Fruit fly (Drosophila melanogaster) whole organism, embryonic: Measurements from ENCODE around the gene CG7352.
A peak's percentile ranks its signal among the peaks of the same experiment; 100 is the strongest.

ENCODE experiments used
- Awh ChIP-seq: fragments of 200-800 bp; sonication (Bioruptor generic); IDR thresholded peaks from 2 replicates; pipeline ENCODE4, ENCODE4 v1.3.6; 2022; ENCODE audit warnings: missing biosample characterization, missing genetic modification characterization
- BEAF-32 ChIP-seq: fragments of 200-800 bp; sonication (Bioruptor generic); optimal IDR thresholded peaks from 3 replicates; lab custom pipeline; 2017; ENCODE audit warnings: missing biosample characterization, missing genetic modification characterization, mild to moderate bottlenecking, moderate library complexity, missing genetic modification reagents
- Blimp-1 ChIP-seq: fragments of 200-800 bp; sonication (Bioruptor generic); optimal IDR thresholded peaks from 3 replicates; lab custom pipeline; 2018; ENCODE audit warnings: missing biosample characterization, missing genetic modification characterization, mild to moderate bottlenecking, moderate library complexity, missing genetic modification reagents
- CG10321 ChIP-seq: fragments of 200-800 bp; sonication (Bioruptor generic); IDR thresholded peaks from 2 replicates; pipeline ENCODE4 v1.3.6; 2022; ENCODE audit warnings: missing biosample characterization, missing genetic modification characterization
- CG10366 ChIP-seq: fragments of 200-800 bp; sonication (Bioruptor generic); IDR thresholded peaks from 2 replicates; pipeline ENCODE4 v1.3.6; 2022; ENCODE audit warnings: missing biosample characterization, missing genetic modification characterization
- CG11696 ChIP-seq: fragments of 200-800 bp; sonication (Bioruptor generic); IDR thresholded peaks from 2 replicates; pipeline ENCODE4 v1.3.6; 2022; ENCODE audit warnings: missing biosample characterization, missing genetic modification characterization
- CG16813 ChIP-seq: fragments of 200-800 bp; sonication (Bioruptor generic); IDR thresholded peaks from 3 replicates; pipeline ENCODE4 v1.3.6; 2022; ENCODE audit warnings: missing biosample characterization, missing genetic modification characterization; ENCODE audit not compliant: partially characterized antibody
- CG16863 ChIP-seq: fragments of 200-800 bp; sonication (Bioruptor generic); optimal IDR thresholded peaks from 3 replicates; lab custom pipeline; 2016; ENCODE audit warnings: missing biosample characterization, missing genetic modification characterization
- CG2712 ChIP-seq: fragments of 200-800 bp; optimal IDR thresholded peaks from 3 replicates; lab custom pipeline; 2019; ENCODE audit warnings: missing biosample characterization, mild to moderate bottlenecking, missing genetic modification characterization, moderate library complexity
- CG30403 ChIP-seq: fragments of 200-800 bp; sonication (Bioruptor generic); optimal IDR thresholded peaks from 3 replicates; lab custom pipeline; 2016; ENCODE audit warnings: missing biosample characterization, missing genetic modification characterization
- CG31365 ChIP-seq: fragments of 200-800 bp; sonication (Bioruptor generic); optimal IDR thresholded peaks from 2 replicates; lab custom pipeline; 2018; ENCODE audit warnings: missing biosample characterization, mild to moderate bottlenecking, missing genetic modification characterization
- CG3407 ChIP-seq: fragments of 200-800 bp; sonication (Bioruptor generic); optimal IDR thresholded peaks from 2 replicates; lab custom pipeline; 2018; ENCODE audit warnings: missing biosample characterization, mild to moderate bottlenecking, missing genetic modification characterization
- CG4360 ChIP-seq: fragments of 200-800 bp; sonication (Bioruptor generic); IDR thresholded peaks from 2 replicates; pipeline ENCODE4 v1.3.6; 2022; ENCODE audit warnings: missing biosample characterization, missing genetic modification characterization
- CG43689 ChIP-seq: fragments of 200-800 bp; sonication (Bioruptor generic); IDR thresholded peaks from 2 replicates; pipeline ENCODE4 v1.3.6; 2022; ENCODE audit warnings: missing biosample characterization, missing genetic modification characterization
- CG4404 ChIP-seq: fragments of 200-800 bp; sonication (Bioruptor generic); IDR thresholded peaks from 2 replicates; pipeline ENCODE4 v1.3.6; 2022; ENCODE audit warnings: missing biosample characterization, missing genetic modification characterization
- CG4820 ChIP-seq: fragments of 200-800 bp; sonication (Bioruptor generic); optimal IDR thresholded peaks from 3 replicates; lab custom pipeline; 2016; ENCODE audit warnings: missing biosample characterization, missing genetic modification characterization
- CG7745 ChIP-seq: fragments of 200-800 bp; sonication (Bioruptor generic); optimal IDR thresholded peaks from 2 replicates; lab custom pipeline; 2018; ENCODE audit warnings: missing biosample characterization, mild to moderate bottlenecking, missing genetic modification characterization, moderate library complexity
- CG7987 ChIP-seq: fragments of 200-800 bp; sonication (Bioruptor generic); optimal IDR thresholded peaks from 2 replicates; lab custom pipeline; 2018; ENCODE audit warnings: missing biosample characterization, mild to moderate bottlenecking, missing genetic modification characterization, moderate library complexity
- CG8089 ChIP-seq: fragments of 200-800 bp; sonication (Bioruptor generic); optimal IDR thresholded peaks from 3 replicates; lab custom pipeline; 2016; ENCODE audit warnings: missing biosample characterization, missing genetic modification characterization
- Camta ChIP-seq: fragments of 200-800 bp; sonication (Bioruptor generic); optimal IDR thresholded peaks from 2 replicates; lab custom pipeline; 2016; ENCODE audit warnings: missing biosample characterization, missing genetic modification characterization
- Deaf1 ChIP-seq: fragments of 200-800 bp; optimal IDR thresholded peaks from 3 replicates; lab custom pipeline; 2019; ENCODE audit warnings: missing biosample characterization, mild to moderate bottlenecking, missing genetic modification characterization, moderate library complexity
- Doc3 ChIP-seq: fragments of 200-800 bp; sonication (Bioruptor generic); IDR thresholded peaks from 3 replicates; pipeline ENCODE4 v1.3.6; 2022; ENCODE audit warnings: missing biosample characterization, missing genetic modification characterization; ENCODE audit not compliant: partially characterized antibody
- Dp ChIP-seq: fragments of 200-800 bp; sonication (Bioruptor generic); optimal IDR thresholded peaks from 2 replicates; lab custom pipeline; 2018; ENCODE audit warnings: missing biosample characterization, mild to moderate bottlenecking, missing genetic modification characterization, moderate library complexity
- HLH54F ChIP-seq: fragments of 200-800 bp; sonication (Bioruptor generic); optimal IDR thresholded peaks from 3 replicates; lab custom pipeline; 2016; ENCODE audit warnings: missing biosample characterization, missing genetic modification characterization
- Hand ChIP-seq: fragments of 200-800 bp; sonication (Bioruptor generic); optimal IDR thresholded peaks from 2 replicates; lab custom pipeline; 2017; ENCODE audit warnings: mild to moderate bottlenecking, missing biosample characterization, missing genetic modification reagents, missing genetic modification characterization
- Hr3 ChIP-seq: fragments of 200-800 bp; sonication (Bioruptor generic); optimal IDR thresholded peaks from 3 replicates; lab custom pipeline; 2016; ENCODE audit warnings: missing biosample characterization, missing genetic modification characterization
- MTF-1 ChIP-seq: fragments of 200-800 bp; sonication (Bioruptor generic); optimal IDR thresholded peaks from 2 replicates; lab custom pipeline; 2018; ENCODE audit warnings: missing biosample characterization, mild to moderate bottlenecking, missing genetic modification characterization, borderline replicate concordance
- PHDP ChIP-seq: fragments of 200-800 bp; sonication (Bioruptor generic); optimal IDR thresholded peaks from 3 replicates; lab custom pipeline; 2018; ENCODE audit warnings: missing biosample characterization, mild to moderate bottlenecking, missing genetic modification characterization, moderate library complexity
- Poxn ChIP-seq: fragments of 200-800 bp; sonication (Bioruptor generic); IDR thresholded peaks from 2 replicates; pipeline ENCODE4 v1.3.6; 2022; ENCODE audit warnings: missing biosample characterization, missing genetic modification characterization
- Ravus ChIP-seq: fragments of 200-800 bp; sonication (Bioruptor generic); IDR thresholded peaks from 2 replicates; pipeline ENCODE4 v1.3.6; 2022; ENCODE audit warnings: missing biosample characterization, missing genetic modification characterization
- ara ChIP-seq: fragments of 200-800 bp; sonication (Bioruptor generic); IDR thresholded peaks from 2 replicates; pipeline ENCODE4 v1.3.6; 2022; ENCODE audit warnings: missing biosample characterization, missing genetic modification characterization
- ash1 ChIP-seq: fragments of 200-800 bp; sonication (Bioruptor generic); optimal IDR thresholded peaks from 2 replicates; lab custom pipeline; 2018; ENCODE audit warnings: missing biosample characterization, mild to moderate bottlenecking, missing genetic modification characterization
- caup ChIP-seq: fragments of 200-800 bp; sonication (Bioruptor generic); optimal IDR thresholded peaks from 3 replicates; lab custom pipeline; 2017; ENCODE audit warnings: missing biosample characterization, mild to moderate bottlenecking, missing genetic modification characterization, moderate library complexity; ENCODE audit not compliant: severe bottlenecking
- dan ChIP-seq: fragments of 200-800 bp; sonication (Bioruptor generic); IDR thresholded peaks from 2 replicates; pipeline ENCODE4 v1.3.6; 2022; ENCODE audit warnings: missing biosample characterization, missing genetic modification characterization
- exex ChIP-seq: fragments of 200-800 bp; sonication (Bioruptor generic); optimal IDR thresholded peaks from 4 replicates; lab custom pipeline; 2018; ENCODE audit warnings: missing biosample characterization, mild to moderate bottlenecking, missing genetic modification characterization, moderate library complexity
- hkb ChIP-seq, 2 experiments: fragments of 200-800 bp in 1 of 2; fragments of >200 bp in 1 of 2; sonication (Bioruptor generic) in 1 of 2; IDR thresholded peaks in 1 of 2; optimal IDR thresholded peaks in 1 of 2; 2 replicates each; pipeline versions ENCODE4 v1.3.6 to Lab custom; 2017 to 2022; ENCODE audit warnings: missing biosample characterization in 1 of 2, missing genetic modification characterization in 1 of 2
- jigr1 ChIP-seq: fragments of 200-800 bp; sonication (Bioruptor generic); IDR thresholded peaks from 3 replicates; pipeline ENCODE4 v1.3.6; 2022; ENCODE audit warnings: missing biosample characterization, missing genetic modification characterization
- lab ChIP-seq: fragments of 200-800 bp; sonication (Bioruptor generic); optimal IDR thresholded peaks from 3 replicates; lab custom pipeline; 2017; ENCODE audit warnings: missing biosample characterization, missing genetic modification characterization, mild to moderate bottlenecking, moderate library complexity, missing genetic modification reagents
- lilli ChIP-seq: fragments of 200-800 bp; sonication (Bioruptor generic); optimal IDR thresholded peaks from 3 replicates; lab custom pipeline; 2016; ENCODE audit warnings: missing biosample characterization, missing genetic modification characterization
- nau ChIP-seq: fragments of 200-800 bp; sonication (Bioruptor generic); optimal IDR thresholded peaks from 3 replicates; lab custom pipeline; 2017; ENCODE audit warnings: missing biosample characterization, mild to moderate bottlenecking, missing genetic modification characterization, missing genetic modification reagents
- pita ChIP-seq: fragments of 200-800 bp; sonication (Bioruptor generic); optimal IDR thresholded peaks from 2 replicates; lab custom pipeline; 2017; ENCODE audit warnings: missing biosample characterization, mild to moderate bottlenecking, missing genetic modification characterization
- psq ChIP-seq: fragments of 200-800 bp; sonication (Bioruptor generic); optimal IDR thresholded peaks from 2 replicates; lab custom pipeline; 2017; ENCODE audit warnings: missing biosample characterization, missing genetic modification characterization
- sr ChIP-seq: fragments of 200-800 bp; sonication (Bioruptor generic); IDR thresholded peaks from 3 replicates; pipeline ENCODE4 v1.3.6; 2022; ENCODE audit warnings: missing biosample characterization, missing genetic modification characterization
- ssp ChIP-seq: fragments of 200-800 bp; sonication (Bioruptor generic); IDR thresholded peaks from 2 replicates; pipeline ENCODE4 v1.3.6; 2022; ENCODE audit warnings: missing biosample characterization, missing genetic modification characterization
- tgo ChIP-seq: fragments of 200-800 bp; sonication (Bioruptor generic); IDR thresholded peaks from 3 replicates; pipeline ENCODE4 v1.3.6; 2022; ENCODE audit warnings: missing biosample characterization, missing genetic modification characterization
- tup ChIP-seq: fragments of 200-800 bp; sonication (Bioruptor generic); optimal IDR thresholded peaks from 2 replicates; lab custom pipeline; 2016; ENCODE audit warnings: missing biosample characterization, mild to moderate bottlenecking, missing genetic modification characterization, moderate library complexity
- unpg ChIP-seq: fragments of 200-800 bp; sonication (Bioruptor generic); optimal IDR thresholded peaks from 3 replicates; lab custom pipeline; 2018; ENCODE audit warnings: missing biosample characterization, mild to moderate bottlenecking, missing genetic modification characterization, moderate library complexity
- vfl ChIP-seq: fragments of 200-800 bp; sonication (Bioruptor generic); optimal IDR thresholded peaks from 2 replicates; lab custom pipeline; 2016; ENCODE audit warnings: missing biosample characterization, missing genetic modification characterization
- wdn ChIP-seq: fragments of 200-800 bp; sonication (Bioruptor generic); IDR thresholded peaks from 2 replicates; pipeline ENCODE4 v1.3.6; 2022; ENCODE audit warnings: missing biosample characterization, missing genetic modification characterization
- yki ChIP-seq: fragments of >200 bp; optimal IDR thresholded peaks from 3 replicates; lab custom pipeline; 2018
- zf30C ChIP-seq: fragments of 200-800 bp; sonication (Bioruptor generic); optimal IDR thresholded peaks from 3 replicates; lab custom pipeline; 2018; ENCODE audit warnings: missing biosample characterization, mild to moderate bottlenecking, missing genetic modification characterization
- zfh2 ChIP-seq: fragments of 200-800 bp; sonication (Bioruptor generic); optimal IDR thresholded peaks from 2 replicates; lab custom pipeline; 2016; ENCODE audit warnings: missing biosample characterization, missing genetic modification characterization

The CG7352 gene

DNA sequence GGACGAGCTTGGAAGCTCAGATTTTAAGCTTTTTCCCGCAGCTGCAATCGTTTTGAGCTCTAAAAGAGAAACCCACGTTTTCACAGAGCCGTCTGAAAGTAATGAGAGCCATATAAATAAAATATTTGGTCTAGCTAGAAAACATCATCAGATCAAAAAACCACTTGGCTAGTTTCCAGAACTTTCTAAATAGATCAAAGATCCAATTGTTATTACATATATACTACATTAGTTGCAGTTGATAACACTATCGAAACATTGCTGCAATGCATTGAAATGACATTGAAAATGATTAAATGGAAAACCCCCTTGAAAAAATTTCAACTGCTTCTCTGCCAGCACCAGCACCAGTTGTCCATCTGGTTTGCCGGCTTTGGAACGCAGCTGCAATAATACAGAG, 7.6 kb downstream of the CG7352 start (continued):
- TF ChIP-seq CG10321: no peak
- no peak for TF ChIP-seq caup (GFP tag; lab: Kevin White, UChicago)
- TF ChIP-seq ash1: no peak
- no peak for TF ChIP-seq CG16813 (GFP tag; lab: Robert Waterston, UW)
- no peak for TF ChIP-seq hkb (optimal IDR thresholded peaks at IDR 0.05; lab: Kevin White, UChicago)
- no peak; the same call in 1 of the 2 replicates for TF ChIP-seq hkb (GFP tag; IDR thresholded peaks at IDR 0.05; lab: Robert Waterston, UW)
- TF ChIP-seq Camta (GFP tag; lab: Kevin White, UChicago): no peak
- TF ChIP-seq tup (GFP tag; lab: Kevin White, UChicago): no peak
- peak; percentile 36; the same call in 1 of the 2 replicates for TF ChIP-seq CG10366
- TF ChIP-seq lab (GFP tag; lab: Kevin White, UChicago): no peak
- no peak for TF ChIP-seq zfh2 (GFP tag; lab: Kevin White, UChicago)
- no peak for TF ChIP-seq CG7745
- TF ChIP-seq dan: no peak
- no peak for TF ChIP-seq Blimp-1 (GFP tag; lab: Kevin White, UChicago)
- no peak for TF ChIP-seq wdn (GFP tag; lab: Robert Waterston, UW)
- TF ChIP-seq zf30C: no peak
- TF ChIP-seq yki (lab: Kevin White, UChicago): no peak
- TF ChIP-seq Poxn: no peak
- TF ChIP-seq Dp (GFP tag; lab: Kevin White, UChicago): no peak
- no peak for TF ChIP-seq jigr1
- no peak for TF ChIP-seq BEAF-32 (GFP tag; lab: Kevin White, UChicago)
- no peak for TF ChIP-seq CG8089 (GFP tag; lab: Kevin White, UChicago)
- TF ChIP-seq CG3407 (GFP tag; lab: Kevin White, UChicago): no peak
- TF ChIP-seq Deaf1 (tag; lab: Kevin White, UChicago): no peak
- no peak for TF ChIP-seq CG7987
- TF ChIP-seq Ravus (GFP tag; lab: Robert Waterston, UW): no peak
- no peak for TF ChIP-seq CG16863 (GFP tag; lab: Kevin White, UChicago)
- TF ChIP-seq HLH54F (GFP tag; lab: Kevin White, UChicago): no peak
- no peak for TF ChIP-seq CG2712 (tag; lab: Kevin White, UChicago)
- no peak for TF ChIP-seq lilli (GFP tag; lab: Kevin White, UChicago)
- no peak for TF ChIP-seq tgo (GFP tag; lab: Robert Waterston, UW)
- no peak for TF ChIP-seq PHDP
- TF ChIP-seq pita (GFP tag; lab: Kevin White, UChicago): no peak
- no peak for TF ChIP-seq vfl (GFP tag; lab: Kevin White, UChicago)
- no peak for TF ChIP-seq CG4360 (GFP tag; lab: Robert Waterston, UW)
- TF ChIP-seq ssp (GFP tag; lab: Robert Waterston, UW): no peak
- no peak for TF ChIP-seq CG4820 (GFP tag; lab: Kevin White, UChicago)
- no peak for TF ChIP-seq CG43689 (GFP tag; lab: Robert Waterston, UW)
- no peak for TF ChIP-seq MTF-1
- TF ChIP-seq CG30403 (GFP tag; lab: Kevin White, UChicago): no peak
- TF ChIP-seq sr: no peak
- no peak for TF ChIP-seq nau
- TF ChIP-seq Doc3: no peak
- TF ChIP-seq unpg (GFP tag; lab: Kevin White, UChicago): peak; percentile 61
- TF ChIP-seq ara (GFP tag; lab: Robert Waterston, UW): no peak
- no peak for TF ChIP-seq psq (GFP tag; lab: Kevin White, UChicago)
- no peak for TF ChIP-seq CG11696 (GFP tag; lab: Robert Waterston, UW)
- TF ChIP-seq Hr3: no peak
- no peak for TF ChIP-seq Hand (GFP tag; lab: Kevin White, UChicago)
- no peak for TF ChIP-seq Awh (GFP tag; lab: Robert Waterston, UW)
- TF ChIP-seq exex: no peak
- no peak for TF ChIP-seq CG4404 (GFP tag; lab: Robert Waterston, UW)
- no peak for TF ChIP-seq CG31365 (tag; lab: Kevin White, UChicago)
